Fruit fly (Drosophila melanogaster): ENCODE measurements around the gene myd.

myd gene

DNA sequence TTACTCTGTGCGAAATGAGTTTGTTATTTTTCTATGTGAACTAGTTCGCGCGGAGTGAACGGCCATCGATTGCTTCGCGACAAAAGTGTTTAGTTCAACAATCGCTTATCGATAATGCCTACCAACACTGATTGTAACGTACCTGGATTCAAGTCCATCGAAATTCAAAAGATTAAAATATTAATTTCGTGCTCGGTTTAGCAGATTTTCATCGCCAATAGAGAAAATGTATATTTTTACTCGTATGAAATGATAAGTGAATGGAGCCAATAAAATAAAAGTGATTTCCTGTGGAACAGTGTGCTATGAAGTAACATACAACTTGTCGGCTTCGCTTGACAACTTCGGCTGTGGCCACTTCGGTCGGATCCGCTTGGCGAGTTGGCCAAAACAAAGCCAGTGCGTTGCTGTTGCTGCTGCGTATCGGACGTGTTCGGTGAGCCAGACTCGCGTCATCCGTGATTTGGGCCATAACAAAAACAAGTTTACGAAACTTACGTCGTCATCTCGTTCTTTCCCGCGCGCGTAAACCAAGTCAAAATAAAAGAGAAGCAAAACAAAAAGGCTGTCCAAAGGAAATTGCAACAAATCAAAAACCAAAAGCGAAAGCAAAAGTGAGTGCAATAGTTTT is at the start of gene myd, which contains the start of gene CG5555 (continued):
- TF ChIP-seq CG16779 (tag; optimal IDR thresholded peaks at IDR 0.05) (no peak), fd85E (GFP tag; optimal IDR thresholded peaks at IDR 0.05) (no peak), salr (GFP tag; optimal IDR thresholded peaks at IDR 0.05) (no peak), CG8632 (GFP tag; optimal IDR thresholded peaks at IDR 0.05) (peak; percentile 54), svp (GFP tag) (peak; percentile 79), Hr38 (GFP tag; optimal IDR thresholded peaks at IDR 0.05) (no peak), CG7368 (GFP tag; optimal IDR thresholded peaks at IDR 0.05) (peak; percentile 20), net (GFP tag; optimal IDR thresholded peaks at IDR 0.05) (peak; percentile 34), CG3919 (GFP tag; optimal IDR thresholded peaks at IDR 0.05) (peak; percentile 16)

DNA sequence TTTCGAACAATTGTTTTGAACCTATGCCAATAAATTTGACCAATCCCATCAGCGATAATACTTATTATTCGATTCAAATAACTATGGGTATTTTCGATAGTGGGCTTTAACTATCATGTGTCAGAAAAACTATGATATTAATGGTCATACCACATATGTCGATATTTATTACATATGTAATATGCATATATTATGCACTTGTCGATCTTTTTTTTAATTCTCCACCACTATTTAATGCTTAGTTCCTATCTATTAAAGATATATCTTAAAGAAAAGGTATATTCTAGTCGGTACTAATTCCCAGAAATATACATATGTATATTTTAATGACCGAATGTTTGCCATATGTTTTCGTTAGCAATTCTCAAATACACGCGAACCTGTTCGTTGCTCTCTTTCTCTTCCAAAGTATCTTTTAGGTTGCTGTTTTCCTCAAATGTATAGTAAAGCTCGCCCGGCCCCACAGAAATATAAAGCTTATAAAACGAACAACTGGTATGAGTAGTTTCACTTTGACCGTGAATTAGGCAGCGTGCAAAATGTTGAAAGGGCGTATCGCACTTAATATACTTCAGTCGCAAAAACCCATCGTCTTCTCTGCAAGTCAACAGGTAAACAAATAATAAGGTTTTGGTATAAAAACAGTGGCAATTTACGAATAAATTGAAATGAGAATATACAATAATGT is 48.2 kb upstream of the myd start, which contains the start of gene Cyp12a5:
Gene Cyp12a5 (plus strand): TSS at position 503 of the 688 bp plus-strand sequence.
- TF ChIP-seq CG11762 (GFP tag; optimal IDR thresholded peaks at IDR 0.05; ENCODE audit: insufficient read depth) (no peak), Sox14 (GFP tag; optimal IDR thresholded peaks at IDR 0.05) (no peak), eg (GFP tag; IDR thresholded peaks at IDR 0.05) (no peak), CG8632 (GFP tag; optimal IDR thresholded peaks at IDR 0.05) (no peak), net (GFP tag; optimal IDR thresholded peaks at IDR 0.05) (no peak), CG9139 (GFP tag; optimal IDR thresholded peaks at IDR 0.05) (no peak), spab (GFP tag; optimal IDR thresholded peaks at IDR 0.05) (no peak), fd59A (GFP tag; optimal IDR thresholded peaks at IDR 0.05) (no peak), CG6854 (GFP tag; optimal IDR thresholded peaks at IDR 0.05) (no peak), fd85E (GFP tag; optimal IDR thresholded peaks at IDR 0.05) (no peak), CG6163 (GFP tag; IDR thresholded peaks at IDR 0.05) (no peak), topi (GFP tag; optimal IDR thresholded peaks at IDR 0.05) (no peak)

DNA sequence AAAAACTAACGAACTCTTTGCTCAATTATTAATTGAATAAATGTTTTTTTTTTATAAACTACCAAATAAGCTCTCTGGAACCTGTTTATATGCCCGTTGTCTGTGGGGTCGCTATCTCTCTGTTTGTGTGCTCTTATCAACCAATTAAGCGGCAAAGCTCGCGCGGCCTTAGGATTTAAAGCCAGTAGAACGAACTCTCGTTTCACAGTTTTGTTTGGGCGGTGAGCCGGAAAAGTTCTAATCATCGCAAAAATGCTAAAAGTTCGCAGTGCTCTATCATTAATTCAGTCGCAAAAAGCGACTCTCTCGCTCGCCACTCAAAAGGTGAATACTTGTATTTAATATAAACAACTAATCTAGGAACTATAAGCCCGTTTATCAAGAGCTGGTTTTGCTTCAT is 45.5 kb upstream of the myd start, which contains the start of gene Cyp12a4:
Gene Cyp12a4 (plus strand): TSS at position 202 of the 400 bp plus-strand sequence.
- TF ChIP-seq CG6854 (GFP tag; optimal IDR thresholded peaks at IDR 0.05), result no peak
- peak; percentile 11 for TF ChIP-seq vri (GFP tag; optimal IDR thresholded peaks at IDR 0.05)

DNA sequence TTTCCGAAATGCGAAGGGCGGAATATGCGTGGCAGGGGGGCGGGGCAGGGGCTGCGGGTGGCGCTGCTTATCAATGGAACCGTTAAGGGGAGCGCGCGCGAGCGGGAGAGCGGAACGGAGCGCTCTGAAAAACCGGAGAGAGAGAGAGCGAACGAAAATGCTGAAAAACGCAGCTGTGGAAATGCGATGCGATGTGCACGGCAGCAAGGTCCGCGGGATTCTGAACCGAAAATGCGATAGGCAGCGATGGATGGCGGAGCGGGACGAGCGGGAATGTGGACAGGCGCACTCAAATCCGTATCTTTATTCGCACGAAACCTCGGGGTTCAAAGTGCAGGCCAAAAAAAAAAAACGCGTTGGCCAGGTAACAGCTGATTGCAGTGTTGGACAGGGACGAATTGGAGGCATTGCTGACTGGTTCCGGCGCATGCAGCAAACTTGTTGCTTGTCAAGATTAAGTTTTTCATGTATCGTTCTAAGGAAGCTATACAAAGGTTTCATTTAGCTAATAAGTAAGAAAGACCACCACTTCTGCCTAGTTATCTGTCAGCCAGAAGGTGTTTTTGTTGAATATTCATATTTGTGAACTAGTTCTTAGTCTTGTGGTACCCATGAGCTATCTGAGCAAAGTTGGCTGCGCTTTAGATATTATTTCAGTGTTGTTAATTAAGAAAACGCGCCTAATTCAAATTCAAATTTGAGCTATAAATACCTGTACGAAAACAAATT is 32.8 kb upstream of the myd start, which contains the start of gene Ppcs:
Gene Ppcs (minus strand): TSS at position 400 of the 729 bp plus-strand sequence.
- TF ChIP-seq OdsH (GFP tag; optimal IDR thresholded peaks at IDR 0.05) (peak; percentile 59), dsx (GFP tag; optimal IDR thresholded peaks at IDR 0.05; ENCODE audit: poor library complexity, severe bottlenecking) (peak; percentile 59), CG9139 (GFP tag; optimal IDR thresholded peaks at IDR 0.05) (peak; percentile 92), salr (GFP tag; optimal IDR thresholded peaks at IDR 0.05) (peak in 1 of 2 experiments; percentile 74), CG8119 (GFP tag; IDR thresholded peaks at IDR 0.05) (peak; percentile 78), CG3032 (tag; optimal IDR thresholded peaks at IDR 0.05) (peak; percentile 38), CG11294 (GFP tag; IDR thresholded peaks at IDR 0.05) (peak; percentile 7; the same call in 1 of the 2 replicates), acj6 (GFP tag; optimal IDR thresholded peaks at IDR 0.05) (peak; percentile 50), Eip78C (GFP tag) (peak; percentile 91), Sox14 (GFP tag; optimal IDR thresholded peaks at IDR 0.05) (peak; percentile 62), fd85E (GFP tag; optimal IDR thresholded peaks at IDR 0.05) (peak; percentile 77), eg (GFP tag; IDR thresholded peaks at IDR 0.05) (peak; percentile 71), CG10669 (GFP tag; optimal IDR thresholded peaks at IDR 0.05) (peak; percentile 59), Ets21C (GFP tag; optimal IDR thresholded peaks at IDR 0.05) (peak; percentile 41), vri (GFP tag; optimal IDR thresholded peaks at IDR 0.05) (peak; percentile 52), esn (GFP tag; optimal IDR thresholded peaks at IDR 0.05) (peak; percentile 69), CG8319 (GFP tag; optimal IDR thresholded peaks at IDR 0.05) (peak; percentile 68), Blimp-1 (GFP tag; optimal IDR thresholded peaks at IDR 0.05) (peak; percentile 58), CG1621 (tag; optimal IDR thresholded peaks at IDR 0.05) (peak; percentile 87), CG16779 (tag; optimal IDR thresholded peaks at IDR 0.05) (peak; percentile 91), Eip75B (GFP tag; optimal IDR thresholded peaks at IDR 0.05) (peak; percentile 69), CG15336 (GFP tag; IDR thresholded peaks at IDR 0.05) (peak; percentile 74), Sox15 (GFP tag; optimal IDR thresholded peaks at IDR 0.05) (no peak), Smox (GFP tag; optimal IDR thresholded peaks at IDR 0.05) (peak; percentile 58), CG6854 (GFP tag; optimal IDR thresholded peaks at IDR 0.05) (peak; percentile 96), Ets96B (tag; optimal IDR thresholded peaks at IDR 0.05) (peak; percentile 35), spab (GFP tag; optimal IDR thresholded peaks at IDR 0.05) (peak; percentile 80), CG7368 (GFP tag; optimal IDR thresholded peaks at IDR 0.05) (peak; percentile 75), CG6276 (GFP tag; optimal IDR thresholded peaks at IDR 0.05) (peak; percentile 93), Hr39 (GFP tag; optimal IDR thresholded peaks at IDR 0.05) (peak; percentile 55), lz (GFP tag; optimal IDR thresholded peaks at IDR 0.05) (peak; percentile 48)
